Fruit fly (Drosophila melanogaster): ENCODE measurements around the gene CG43102.

DNA sequence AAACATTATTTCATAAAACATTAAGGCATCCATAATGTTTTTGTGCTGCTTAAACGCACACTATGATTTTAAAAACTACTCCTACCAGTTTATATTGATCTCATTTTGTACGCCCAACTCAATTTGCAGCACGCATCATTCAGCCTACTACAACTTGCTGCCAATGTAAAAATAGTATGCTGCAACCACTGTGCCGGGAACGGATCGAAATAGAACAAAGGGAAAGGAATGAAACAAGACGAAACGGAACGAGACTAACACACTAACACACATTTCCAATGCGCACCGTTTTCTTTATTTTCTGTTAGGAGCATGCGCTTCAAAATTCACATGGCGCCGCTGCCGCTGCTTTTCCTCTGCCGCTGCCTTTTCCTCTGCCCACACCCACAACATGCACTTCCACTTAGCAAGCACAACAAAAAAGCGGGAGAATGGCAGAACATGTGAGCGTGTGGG, 17.3 kb downstream of the CG43102 start:
- peak; percentile 7 for TF ChIP-seq ems (GFP tag; optimal IDR thresholded peaks at IDR 0.05)
- TF ChIP-seq CG8388 (GFP tag; optimal IDR thresholded peaks at IDR 0.05) = no peak
- no peak for TF ChIP-seq gsb-n (tag; optimal IDR thresholded peaks at IDR 0.05)
- TF ChIP-seq Atf3 (GFP tag; optimal IDR thresholded peaks at IDR 0.05) = no peak
- TF ChIP-seq usp (GFP tag; optimal IDR thresholded peaks at IDR 0.05) = no peak
- no peak for TF ChIP-seq eyg (GFP tag; optimal IDR thresholded peaks at IDR 0.05)
- TF ChIP-seq C15 (GFP tag; IDR thresholded peaks at IDR 0.05) = no peak
- TF ChIP-seq CG13424 (tag; optimal IDR thresholded peaks at IDR 0.05) = peak; percentile 30
- TF ChIP-seq mirr (GFP tag; optimal IDR thresholded peaks at IDR 0.05) = no peak
- TF ChIP-seq CG13775 (GFP tag; optimal IDR thresholded peaks at IDR 0.05) = no peak

Data from whole organism, embryonic.